Fruit fly (Drosophila melanogaster): ENCODE data around the gene ATPsyndelta.

Gene ATPsyndelta

dm6 chrX:10216634-10217239, 4.0 kb downstream of the ATPsyndelta start, which contains the start of gene CG2962:
Gene CG2962, minus strand, starts transcription at chrX:10216642.
- no peak for TF ChIP-seq Eip78C (GFP tag)
- peak; percentile 13 for TF ChIP-seq Blimp-1 (GFP tag; optimal IDR thresholded peaks at IDR 0.05)
- TF ChIP-seq Hr39 (GFP tag; optimal IDR thresholded peaks at IDR 0.05), result no peak
- no peak for TF ChIP-seq CG8119 (GFP tag; IDR thresholded peaks at IDR 0.05)
- TF ChIP-seq Smox (GFP tag; optimal IDR thresholded peaks at IDR 0.05), result no peak

dm6 chrX:10219039-10219438, 6.3 kb downstream of the ATPsyndelta start, which contains the start of gene CG15308:
Gene CG15308, minus strand, starts transcription at chrX:10219139.
- TF ChIP-seq CG34406 (GFP tag; optimal IDR thresholded peaks at IDR 0.05) (no peak), dac (GFP tag; optimal IDR thresholded peaks at IDR 0.05) (no peak), ss (GFP tag; optimal IDR thresholded peaks at IDR 0.05) (no peak)

dm6 chrX:10219955-10220354, 7.2 kb downstream of the ATPsyndelta start, which contains the start of gene CG34408:
Gene CG34408, plus strand, starts transcription at chrX:10220110.
- peak; percentile 66 for TF ChIP-seq Eip78C (GFP tag)
- TF ChIP-seq spab (GFP tag; optimal IDR thresholded peaks at IDR 0.05), result no peak
- TF ChIP-seq CG10631 (GFP tag; optimal IDR thresholded peaks at IDR 0.05), result no peak
- TF ChIP-seq Hr38 (GFP tag; optimal IDR thresholded peaks at IDR 0.05), result no peak

- TF ChIP-seq Hr39 (GFP tag; optimal IDR thresholded peaks at IDR 0.05) (no peak), Eip75B (GFP tag; optimal IDR thresholded peaks at IDR 0.05) (no peak), ss (GFP tag; optimal IDR thresholded peaks at IDR 0.05) (no peak), CG9139 (GFP tag; optimal IDR thresholded peaks at IDR 0.05) (no peak), net (GFP tag; optimal IDR thresholded peaks at IDR 0.05) (peak; percentile 3), CG15336 (GFP tag; IDR thresholded peaks at IDR 0.05) (peak; percentile 70), Sox15 (GFP tag; optimal IDR thresholded peaks at IDR 0.05) (no peak), fd59A (GFP tag; optimal IDR thresholded peaks at IDR 0.05) (no peak), CG6163 (GFP tag; IDR thresholded peaks at IDR 0.05) (no peak), CG10669 (GFP tag; optimal IDR thresholded peaks at IDR 0.05) (no peak), fd85E (GFP tag; optimal IDR thresholded peaks at IDR 0.05) (no peak), pdm3 (GFP tag; optimal IDR thresholded peaks at IDR 0.05) (no peak), CG8319 (GFP tag; optimal IDR thresholded peaks at IDR 0.05) (no peak), Blimp-1 (GFP tag; optimal IDR thresholded peaks at IDR 0.05) (no peak), CG6276 (GFP tag; optimal IDR thresholded peaks at IDR 0.05) (no peak), svp (GFP tag) (peak; percentile 58), CG8632 (GFP tag; optimal IDR thresholded peaks at IDR 0.05) (peak; percentile 2), Sox14 (GFP tag; optimal IDR thresholded peaks at IDR 0.05) (no peak), cyc (GFP tag; optimal IDR thresholded peaks at IDR 0.05) (no peak), CG3032 (tag; optimal IDR thresholded peaks at IDR 0.05) (no peak), CG6854 (GFP tag; optimal IDR thresholded peaks at IDR 0.05) (no peak), CG32006 (GFP tag; optimal IDR thresholded peaks at IDR 0.05) (peak; percentile 14), CG8119 (GFP tag; IDR thresholded peaks at IDR 0.05) (peak; percentile 75), CG11294 (GFP tag; IDR thresholded peaks at IDR 0.05) (no peak), CG10631 (GFP tag; optimal IDR thresholded peaks at IDR 0.05) (no peak), CG34406 (GFP tag; optimal IDR thresholded peaks at IDR 0.05) (no peak), Smox (GFP tag; optimal IDR thresholded peaks at IDR 0.05) (no peak), Met (GFP tag; optimal IDR thresholded peaks at IDR 0.05) (no peak), OdsH (GFP tag; optimal IDR thresholded peaks at IDR 0.05) (no peak), eg (GFP tag; IDR thresholded peaks at IDR 0.05) (peak; percentile 11; the same call in 1 of the 3 replicates), salr (GFP tag; optimal IDR thresholded peaks at IDR 0.05) (no peak), vri (GFP tag; optimal IDR thresholded peaks at IDR 0.05) (no peak), Ets21C (GFP tag; optimal IDR thresholded peaks at IDR 0.05) (no peak), Eip78C (GFP tag) (peak; percentile 51), achi (GFP tag; optimal IDR thresholded peaks at IDR 0.05) (no peak), CG11762 (GFP tag; optimal IDR thresholded peaks at IDR 0.05; ENCODE audit: insufficient read depth) (no peak), Eip93F (GFP tag; optimal IDR thresholded peaks at IDR 0.05) (no peak), CG31627 (GFP tag; optimal IDR thresholded peaks at IDR 0.05) (no peak), Lpt (GFP tag; optimal IDR thresholded peaks at IDR 0.05) (peak; percentile 17), topi (GFP tag; optimal IDR thresholded peaks at IDR 0.05) (no peak)
Measured at dm6 chrX:10232497-10232896, 19.7 kb downstream of the ATPsyndelta start.
